Fruit fly (Drosophila melanogaster) whole organism, embryonic: ENCODE data around the gene SclA.

Source experiments
- ATbp ChIP-seq: fragments of 200-800 bp; sonication (Bioruptor generic); optimal IDR thresholded peaks from 2 replicates; lab custom pipeline; 2017; ENCODE audit warnings: missing biosample characterization, mild to moderate bottlenecking, missing genetic modification characterization, missing genetic modification reagents
- B-H1 ChIP-seq: fragments of 200-800 bp; sonication (Bioruptor generic); IDR thresholded peaks from 3 replicates; pipeline ENCODE4 v1.3.6; 2022; ENCODE audit warnings: missing biosample characterization, missing genetic modification characterization
- B-H2 ChIP-seq: fragments of 200-800 bp; sonication (Bioruptor generic); optimal IDR thresholded peaks from 2 replicates; lab custom pipeline; 2018; ENCODE audit warnings: missing biosample characterization, mild to moderate bottlenecking, missing genetic modification characterization
- CG1024 ChIP-seq: fragments of 200-800 bp; sonication (Bioruptor generic); IDR thresholded peaks from 2 replicates; pipeline ENCODE4 v1.3.6; 2022; ENCODE audit warnings: missing biosample characterization, missing genetic modification characterization
- CG10979 ChIP-seq: fragments of 200-800 bp; sonication (Bioruptor generic); optimal IDR thresholded peaks from 2 replicates; lab custom pipeline; 2018; ENCODE audit warnings: missing biosample characterization, mild to moderate bottlenecking, missing genetic modification characterization, moderate library complexity
- CG11560 ChIP-seq: fragments of 200-800 bp; sonication (Bioruptor generic); IDR thresholded peaks from 3 replicates; pipeline ENCODE4 v1.3.6; 2022; ENCODE audit warnings: missing biosample characterization, missing genetic modification characterization
- CG12155 ChIP-seq: fragments of 200-800 bp; sonication (Bioruptor generic); optimal IDR thresholded peaks from 3 replicates; lab custom pipeline; 2016; ENCODE audit warnings: missing biosample characterization, missing genetic modification characterization
- CG12942 ChIP-seq: fragments of 200-800 bp; sonication (Bioruptor generic); optimal IDR thresholded peaks from 3 replicates; lab custom pipeline; 2016; ENCODE audit warnings: missing biosample characterization, missing genetic modification characterization
- CG13894 ChIP-seq: fragments of 200-800 bp; sonication (Bioruptor generic); optimal IDR thresholded peaks from 3 replicates; lab custom pipeline; 2018; ENCODE audit warnings: missing biosample characterization, mild to moderate bottlenecking, missing genetic modification characterization, moderate library complexity
- CG1529 ChIP-seq: fragments of 200-800 bp; sonication (Bioruptor generic); optimal IDR thresholded peaks from 3 replicates; lab custom pipeline; 2018; ENCODE audit warnings: missing biosample characterization, missing genetic modification characterization
- CG1792 ChIP-seq: fragments of 200-800 bp; sonication (Bioruptor generic); optimal IDR thresholded peaks from 2 replicates; lab custom pipeline; 2016; ENCODE audit warnings: missing biosample characterization, missing genetic modification characterization
- CG18262 ChIP-seq: fragments of 200-800 bp; optimal IDR thresholded peaks from 3 replicates; lab custom pipeline; 2019; ENCODE audit warnings: missing biosample characterization, mild to moderate bottlenecking, missing genetic modification characterization, moderate library complexity
- CG18619 ChIP-seq: fragments of 200-800 bp; sonication (Bioruptor generic); optimal IDR thresholded peaks from 3 replicates; lab custom pipeline; 2017; ENCODE audit warnings: missing biosample characterization, mild to moderate bottlenecking, missing genetic modification characterization
- CG2712 ChIP-seq: fragments of 200-800 bp; optimal IDR thresholded peaks from 3 replicates; lab custom pipeline; 2019; ENCODE audit warnings: missing biosample characterization, mild to moderate bottlenecking, missing genetic modification characterization, moderate library complexity
- CG3281 ChIP-seq: fragments of 200-800 bp; sonication (Bioruptor generic); optimal IDR thresholded peaks from 3 replicates; lab custom pipeline; 2017; ENCODE audit warnings: missing biosample characterization, mild to moderate bottlenecking, missing genetic modification characterization
- CG3995 ChIP-seq: fragments of 200-800 bp; sonication (Bioruptor generic); optimal IDR thresholded peaks from 3 replicates; lab custom pipeline; 2016; ENCODE audit warnings: missing biosample characterization, missing genetic modification characterization
- CG4854 ChIP-seq: fragments of 200-800 bp; sonication (Bioruptor generic); optimal IDR thresholded peaks from 2 replicates; lab custom pipeline; 2016; ENCODE audit warnings: missing biosample characterization, missing genetic modification characterization, inconsistent platforms
- CG5180 ChIP-seq: fragments of 200-800 bp; sonication (Bioruptor generic); optimal IDR thresholded peaks from 3 replicates; lab custom pipeline; 2017; ENCODE audit warnings: missing biosample characterization, missing genetic modification characterization, mild to moderate bottlenecking, moderate library complexity, missing genetic modification reagents
- CG6791 ChIP-seq: fragments of 200-800 bp; sonication (Bioruptor generic); IDR thresholded peaks from 3 replicates; pipeline ENCODE4 v1.3.6; 2022; ENCODE audit warnings: missing biosample characterization, missing genetic modification characterization; ENCODE audit not compliant: partially characterized antibody
- CG8290 ChIP-seq, 3 experiments: fragments of 200-800 bp; sonication (Bioruptor generic); optimal IDR thresholded peaks; 2 replicates each; lab custom pipeline; 2016 to 2019; ENCODE audit warnings: missing biosample characterization in 3 of 3, missing genetic modification characterization in 3 of 3, mild to moderate bottlenecking in 2 of 3, moderate library complexity in 1 of 3
- CG8359 ChIP-seq: fragments of 200-800 bp; sonication (Bioruptor generic); optimal IDR thresholded peaks from 2 replicates; lab custom pipeline; 2017; ENCODE audit warnings: missing biosample characterization, mild to moderate bottlenecking, missing genetic modification characterization, borderline replicate concordance
- CG8765 ChIP-seq: fragments of 200-800 bp; sonication (Bioruptor generic); IDR thresholded peaks from 2 replicates; pipeline ENCODE4 v1.3.6; 2022; ENCODE audit warnings: missing biosample characterization, missing genetic modification characterization
- CG9215 ChIP-seq: fragments of 200-800 bp; sonication (Bioruptor generic); IDR thresholded peaks from 2 replicates; pipeline ENCODE4 v1.3.6; 2022; ENCODE audit warnings: missing biosample characterization, missing genetic modification characterization
- CG9932 ChIP-seq: fragments of 200-800 bp; sonication (Bioruptor generic); IDR thresholded peaks from 2 replicates; pipeline ENCODE4 v1.3.6; 2022; ENCODE audit warnings: missing biosample characterization, missing genetic modification characterization
- Chrac-16 ChIP-seq: fragments of 200-800 bp; sonication (Bioruptor generic); optimal IDR thresholded peaks from 3 replicates; lab custom pipeline; 2016; ENCODE audit warnings: missing biosample characterization, missing genetic modification characterization
- E2f1 ChIP-seq: fragments of 200-800 bp; sonication (Bioruptor generic); IDR thresholded peaks from 2 replicates; pipeline ENCODE4 v1.3.6; 2022; ENCODE audit warnings: missing biosample characterization, missing genetic modification characterization
- Ets65A ChIP-seq: fragments of 200-800 bp; sonication (Bioruptor generic); peaks from one replicate; lab custom pipeline; 2016; ENCODE audit warnings: missing biosample characterization, missing genetic modification characterization
- Fer3 ChIP-seq: fragments of 200-800 bp; sonication (Bioruptor generic); optimal IDR thresholded peaks from 2 replicates; lab custom pipeline; 2018; ENCODE audit warnings: missing biosample characterization, mild to moderate bottlenecking, missing genetic modification characterization, moderate library complexity
- HLH4C ChIP-seq: fragments of 200-800 bp; sonication (Bioruptor generic); IDR thresholded peaks from 3 replicates; pipeline ENCODE4 v1.3.6; 2022; ENCODE audit warnings: missing biosample characterization, missing genetic modification characterization; ENCODE audit not compliant: partially characterized antibody
- Kr ChIP-seq: fragments of 200-800 bp; sonication (Bioruptor generic); optimal IDR thresholded peaks from 2 replicates; lab custom pipeline; 2017; ENCODE audit warnings: missing biosample characterization, mild to moderate bottlenecking, missing genetic modification characterization
- Lhr ChIP-seq: fragments of 200-800 bp; sonication (Bioruptor generic); optimal IDR thresholded peaks from 3 replicates; lab custom pipeline; 2017; ENCODE audit warnings: mild to moderate bottlenecking, missing biosample characterization, missing genetic modification reagents, missing genetic modification characterization
- Rfx ChIP-seq: fragments of 200-800 bp; sonication (Bioruptor generic); IDR thresholded peaks from 2 replicates; pipeline ENCODE4 v1.3.6; 2022; ENCODE audit warnings: missing biosample characterization, missing genetic modification characterization
- Sox102F ChIP-seq: fragments of 200-800 bp; sonication (Bioruptor generic); optimal IDR thresholded peaks from 2 replicates; lab custom pipeline; 2018; ENCODE audit warnings: missing biosample characterization, mild to moderate bottlenecking, missing genetic modification characterization, moderate library complexity
- Spps ChIP-seq: fragments of 200-800 bp; sonication (Bioruptor generic); optimal IDR thresholded peaks from 2 replicates; lab custom pipeline; 2018; ENCODE audit warnings: missing biosample characterization, mild to moderate bottlenecking, missing genetic modification characterization
- Usf ChIP-seq: fragments of 200-800 bp; sonication (Bioruptor generic); optimal IDR thresholded peaks from 2 replicates; lab custom pipeline; 2017; ENCODE audit warnings: missing genotype, missing biosample characterization, missing genetic modification characterization
- ap ChIP-seq: fragments of 200-800 bp; sonication (Bioruptor generic); IDR thresholded peaks from 2 replicates; pipeline ENCODE4 v1.3.6; 2022; ENCODE audit warnings: missing biosample characterization, missing genetic modification characterization
- dati ChIP-seq: fragments of 200-800 bp; sonication (Bioruptor generic); IDR thresholded peaks from 2 replicates; pipeline ENCODE4 v1.3.6; 2022; ENCODE audit warnings: missing biosample characterization, missing genetic modification characterization
- dpn ChIP-seq, 2 experiments: fragments of 200-800 bp; sonication (Bioruptor generic); optimal IDR thresholded peaks; 3 replicates each; lab custom pipeline; 2016; ENCODE audit warnings: missing biosample characterization in 2 of 2, missing genetic modification characterization in 2 of 2
- fd96Cb ChIP-seq: fragments of 200-800 bp; sonication (Bioruptor generic); optimal IDR thresholded peaks from 2 replicates; lab custom pipeline; 2018; ENCODE audit warnings: missing biosample characterization, mild to moderate bottlenecking, missing genetic modification characterization, moderate library complexity
- ftz-f1 ChIP-seq: fragments of 200-800 bp; sonication (Bioruptor generic); optimal IDR thresholded peaks from 2 replicates; lab custom pipeline; 2016; ENCODE audit warnings: missing biosample characterization, missing genetic modification characterization
- knrl ChIP-seq: fragments of 200-800 bp; sonication (Bioruptor generic); IDR thresholded peaks from 3 replicates; pipeline ENCODE4 v1.3.6; 2022; ENCODE audit warnings: missing biosample characterization, missing genetic modification characterization; ENCODE audit not compliant: partially characterized antibody
- nmo ChIP-seq: fragments of 200-800 bp; sonication (Bioruptor generic); optimal IDR thresholded peaks from 2 replicates; lab custom pipeline; 2018; ENCODE audit warnings: missing biosample characterization, mild to moderate bottlenecking, missing genetic modification characterization, moderate library complexity
- pb ChIP-seq: fragments of 200-800 bp; sonication (Bioruptor generic); optimal IDR thresholded peaks from 3 replicates; lab custom pipeline; 2016; ENCODE audit warnings: missing biosample characterization, missing genetic modification characterization
- repo ChIP-seq: fragments of 200-800 bp; sonication (Bioruptor generic); optimal IDR thresholded peaks from 2 replicates; lab custom pipeline; 2016; ENCODE audit warnings: missing biosample characterization, missing genetic modification characterization
- ro ChIP-seq: fragments of 200-800 bp; sonication (Bioruptor generic); IDR thresholded peaks from 2 replicates; pipeline ENCODE4 v1.3.6; 2022; ENCODE audit warnings: missing biosample characterization, missing genetic modification characterization
- sd ChIP-seq: fragments of 200-800 bp; sonication (Bioruptor generic); optimal IDR thresholded peaks from 3 replicates; lab custom pipeline; 2018; ENCODE audit warnings: missing biosample characterization, mild to moderate bottlenecking, missing genetic modification characterization, moderate library complexity
- slp2 ChIP-seq: fragments of 200-800 bp; sonication (Bioruptor generic); optimal IDR thresholded peaks from 2 replicates; lab custom pipeline; 2016; ENCODE audit warnings: missing biosample characterization, missing genetic modification characterization
- tll ChIP-seq, 2 experiments: fragments of 200-800 bp in 1 of 2; fragments of >200 bp in 1 of 2; sonication (Bioruptor generic) in 1 of 2; optimal IDR thresholded peaks; 2 replicates each; lab custom pipeline; 2017 to 2019; ENCODE audit warnings: missing biosample characterization in 2 of 2, missing genetic modification characterization in 2 of 2, mild to moderate bottlenecking in 1 of 2, moderate library complexity in 1 of 2
- trem ChIP-seq: fragments of 200-800 bp; optimal IDR thresholded peaks from 3 replicates; lab custom pipeline; 2019; ENCODE audit warnings: missing biosample characterization, mild to moderate bottlenecking, missing genetic modification characterization, moderate library complexity
- vfl ChIP-seq: fragments of 200-800 bp; sonication (Bioruptor generic); optimal IDR thresholded peaks from 2 replicates; lab custom pipeline; 2016; ENCODE audit warnings: missing biosample characterization, missing genetic modification characterization

Gene SclA

DNA sequence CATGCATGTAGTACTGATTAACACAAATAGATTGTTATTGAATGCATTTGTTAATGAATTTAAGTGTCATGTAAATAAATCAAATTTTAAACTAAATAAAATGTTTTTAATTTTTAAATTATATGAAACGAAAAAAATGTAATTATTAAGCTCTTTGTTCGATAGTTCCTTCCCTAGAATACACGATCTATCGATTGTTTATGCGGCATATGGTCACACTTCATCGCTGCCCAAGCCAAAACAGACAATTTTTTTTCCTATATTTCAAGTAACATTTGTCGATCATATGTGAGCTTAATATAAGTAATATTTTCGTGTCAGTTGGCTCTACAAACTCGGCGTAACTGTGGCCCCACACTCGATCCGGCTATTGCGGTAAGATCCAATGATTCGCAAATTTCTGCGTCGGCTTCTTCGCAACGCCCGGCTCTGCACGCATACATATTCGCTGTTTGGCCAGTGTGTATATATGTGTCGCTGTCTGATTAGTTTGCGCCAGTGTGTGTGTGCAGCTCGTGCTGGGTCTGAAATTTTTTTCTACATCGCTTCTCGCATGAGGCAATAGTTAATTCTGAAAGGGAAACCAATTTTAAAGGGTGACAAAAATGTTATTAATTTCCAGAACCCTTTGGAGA is 10.8 kb upstream of the SclA start, which contains the start of gene AspRS-m (continued):
- no peak for TF ChIP-seq Spps (tag; lab: Kevin White, UChicago)
- no peak for TF ChIP-seq ro
- no peak for TF ChIP-seq Kr
- peak; percentile 59 for TF ChIP-seq nmo
- TF ChIP-seq B-H2 (GFP tag; lab: Kevin White, UChicago) = no peak
- no peak for TF ChIP-seq pb (GFP tag; lab: Kevin White, UChicago)
- no peak for TF ChIP-seq CG18619 (GFP tag; lab: Kevin White, UChicago)
- no peak for TF ChIP-seq Fer3
- TF ChIP-seq ap (GFP tag; lab: Robert Waterston, UW) = no peak
- no peak for TF ChIP-seq CG18262 (tag; lab: Kevin White, UChicago)
- TF ChIP-seq tll (GFP tag; optimal IDR thresholded peaks at IDR 0.05; lab: Kevin White, UChicago) = no peak
- no peak for TF ChIP-seq CG4854 (GFP tag; lab: Kevin White, UChicago)
- TF ChIP-seq vfl (GFP tag; lab: Kevin White, UChicago) = no peak
- TF ChIP-seq sd (tag; lab: Kevin White, UChicago) = peak; percentile 33
- no peak for TF ChIP-seq CG13894
- peak; percentile 35 for TF ChIP-seq trem (tag; lab: Kevin White, UChicago)
- TF ChIP-seq Chrac-16 = peak; percentile 9
- peak; percentile 81 for TF ChIP-seq CG9932
- no peak for TF ChIP-seq slp2 (GFP tag; lab: Kevin White, UChicago)
- no peak for TF ChIP-seq ftz-f1
- TF ChIP-seq CG1529 (GFP tag; lab: Kevin White, UChicago) = no peak
- no peak for TF ChIP-seq ATbp (GFP tag; lab: Kevin White, UChicago)
- TF ChIP-seq fd96Cb (tag; lab: Kevin White, UChicago) = peak; percentile 5
- TF ChIP-seq B-H1 (GFP tag; lab: Robert Waterston, UW) = no peak
- TF ChIP-seq CG8359 = no peak
- no peak for TF ChIP-seq CG5180 (GFP tag; lab: Kevin White, UChicago)
- no peak for TF ChIP-seq CG11560 (tag; lab: Robert Waterston, UW)
- peak; percentile 86 for TF ChIP-seq HLH4C (GFP tag; lab: Robert Waterston, UW)
- no peak for TF ChIP-seq Ets65A (GFP tag; lab: Kevin White, UChicago)
- no peak for TF ChIP-seq CG3281 (GFP tag; lab: Kevin White, UChicago)
- no peak for TF ChIP-seq repo (GFP tag; lab: Kevin White, UChicago)
- peak; percentile 23 for TF ChIP-seq Lhr (GFP tag; lab: Kevin White, UChicago)
- peak in 1 of 2 experiments; percentile 40 for TF ChIP-seq dpn (GFP tag; optimal IDR thresholded peaks at IDR 0.05; lab: Kevin White, UChicago)
- no peak for TF ChIP-seq CG2712
- TF ChIP-seq CG1024 = no peak
- TF ChIP-seq CG12942 (GFP tag; lab: Kevin White, UChicago) = no peak
- TF ChIP-seq CG9215 (GFP tag; lab: Robert Waterston, UW) = no peak
- TF ChIP-seq CG3995 (GFP tag; lab: Kevin White, UChicago) = peak; percentile 7
- no peak for TF ChIP-seq CG1792
- no peak for TF ChIP-seq CG8290 (GFP tag; optimal IDR thresholded peaks at IDR 0.05; lab: Kevin White, UChicago)
- no peak for TF ChIP-seq CG8290 (tag; optimal IDR thresholded peaks at IDR 0.05; lab: Kevin White, UChicago)
- TF ChIP-seq knrl (GFP tag; lab: Robert Waterston, UW) = peak; percentile 93
- TF ChIP-seq CG10979 (tag; lab: Kevin White, UChicago) = no peak
- TF ChIP-seq Usf = no peak
- peak; percentile 87 for TF ChIP-seq CG6791 (GFP tag; lab: Robert Waterston, UW)
- no peak for TF ChIP-seq CG8765
- TF ChIP-seq E2f1 (GFP tag; lab: Robert Waterston, UW) = no peak
- no peak for TF ChIP-seq CG12155 (GFP tag; lab: Kevin White, UChicago)
- TF ChIP-seq Sox102F (GFP tag; lab: Kevin White, UChicago) = no peak
- peak; percentile 58; the same call in 1 of the 2 replicates for TF ChIP-seq Rfx (GFP tag; lab: Robert Waterston, UW)
- no peak for TF ChIP-seq dati (GFP tag; lab: Robert Waterston, UW)
